Fruit fly (Drosophila melanogaster): ENCODE results near the gene eIF3i.

DNA sequence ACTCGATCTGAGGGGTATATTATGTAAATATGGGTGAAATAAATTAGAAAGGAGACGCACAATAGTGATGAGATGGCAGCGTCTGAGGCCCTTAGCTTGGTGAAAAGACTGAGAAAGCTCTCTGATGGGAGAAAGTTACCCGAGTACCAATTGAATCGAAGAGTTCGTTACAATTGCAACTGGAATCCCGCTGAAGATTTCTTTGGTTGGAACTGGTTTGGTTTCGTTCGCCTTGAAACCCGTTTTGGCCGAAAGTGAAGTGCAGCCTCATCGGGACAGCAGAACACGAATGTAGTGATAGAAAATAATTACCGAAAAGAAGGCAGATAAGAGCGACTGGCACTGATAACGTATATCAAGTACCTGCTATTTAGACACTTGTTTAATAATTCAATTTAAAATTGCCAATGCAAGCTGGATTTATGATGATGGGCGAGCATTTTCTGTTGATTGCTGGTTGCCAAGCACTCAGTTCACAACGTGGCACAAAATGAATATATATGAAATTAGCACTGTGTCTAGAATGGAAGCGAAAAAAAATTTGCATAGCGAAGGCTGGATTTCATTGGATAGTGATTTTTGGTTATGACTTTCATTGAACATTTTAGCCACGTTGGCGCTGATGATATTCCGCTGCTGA, 28.8 kb upstream of the eIF3i start:
- no peak for TF ChIP-seq dac (GFP tag; optimal IDR thresholded peaks at IDR 0.05)
- no peak for TF ChIP-seq acj6 (GFP tag; optimal IDR thresholded peaks at IDR 0.05)
- no peak for TF ChIP-seq eg (GFP tag; IDR thresholded peaks at IDR 0.05)
- TF ChIP-seq spab (GFP tag; optimal IDR thresholded peaks at IDR 0.05) = no peak
- TF ChIP-seq Hr4 (GFP tag; optimal IDR thresholded peaks at IDR 0.05) = no peak
- no peak for TF ChIP-seq CG11902 (GFP tag; optimal IDR thresholded peaks at IDR 0.05)
